Worm (Caenorhabditis elegans) whole organism, L2 larva: Measurements from ENCODE around the gene F35H8.4.
A peak's percentile ranks its signal among the peaks of the same experiment; 100 is the strongest.

Experiments used
- C34F6.9 ChIP-seq: fragments of 150-350 bp; optimal IDR thresholded peaks from 2 replicates; lab custom pipeline; 2014; ENCODE audit warnings: missing biosample characterization, missing genetic modification characterization
- F13H6.1 ChIP-seq: sonication (generic microtip); optimal IDR thresholded peaks from 2 replicates; lab custom pipeline; 2016; ENCODE audit warnings: missing genetic modification characterization, missing compliant biosample characterization
- R02D3.7 ChIP-seq: fragments of 150-350 bp; optimal IDR thresholded peaks from 2 replicates; lab custom pipeline; 2014; ENCODE audit warnings: missing biosample characterization, missing genetic modification characterization
- Y55F3AM.14 ChIP-seq: fragments of 200-800 bp; sonication (Bioruptor generic); optimal IDR thresholded peaks from 2 replicates; lab custom pipeline; 2018; ENCODE audit warnings: mild to moderate bottlenecking, missing genetic modification characterization, missing compliant biosample characterization
- alr-1 ChIP-seq: fragments of 150-350 bp; optimal IDR thresholded peaks from 2 replicates; lab custom pipeline; 2014; ENCODE audit warnings: missing biosample characterization, missing genetic modification characterization
- blmp-1 ChIP-seq: sonication (generic microtip); optimal IDR thresholded peaks from 2 replicates; lab custom pipeline; 2017; ENCODE audit warnings: missing genetic modification characterization, mild to moderate bottlenecking, missing compliant biosample characterization, antibody characterized with exemption, moderate library complexity; ENCODE audit not compliant: insufficient read depth
- ceh-16 ChIP-seq: fragments of 150-350 bp; optimal IDR thresholded peaks from 2 replicates; lab custom pipeline; 2014; ENCODE audit warnings: missing biosample characterization, missing genetic modification characterization
- ceh-82 ChIP-seq: fragments of 150-350 bp; optimal IDR thresholded peaks from 2 replicates; lab custom pipeline; 2014; ENCODE audit warnings: missing biosample characterization, missing genetic modification characterization
- crh-2 ChIP-seq: sonication (generic microtip); optimal IDR thresholded peaks from 2 replicates; lab custom pipeline; 2017; ENCODE audit warnings: missing biosample characterization, missing genetic modification characterization
- egl-27 ChIP-seq: sonication (generic microtip); optimal IDR thresholded peaks from 3 replicates; lab custom pipeline; 2017; ENCODE audit warnings: missing biosample characterization, missing genetic modification reagents, missing genetic modification characterization
- elt-1 ChIP-seq: fragments of 150-350 bp; optimal IDR thresholded peaks from 2 replicates; lab custom pipeline; 2014; ENCODE audit warnings: missing biosample characterization, missing genetic modification characterization
- elt-3 ChIP-seq: sonication (generic microtip); optimal IDR thresholded peaks from 2 replicates; lab custom pipeline; 2017; ENCODE audit warnings: missing biosample characterization, missing genetic modification characterization
- fos-1 ChIP-seq: fragments of 150-350 bp; optimal IDR thresholded peaks from 2 replicates; lab custom pipeline; 2014; ENCODE audit warnings: missing biosample characterization, missing genetic modification characterization
- gmeb-1 ChIP-seq: fragments of 150-350 bp; optimal IDR thresholded peaks from 2 replicates; lab custom pipeline; 2014; ENCODE audit warnings: missing biosample characterization, missing genetic modification characterization
- lin-13 ChIP-seq: fragments of 150-350 bp; optimal IDR thresholded peaks from 2 replicates; lab custom pipeline; 2014; ENCODE audit warnings: missing biosample characterization, missing genetic modification reagents, missing genetic modification characterization
- lin-39 ChIP-seq: fragments of 150-350 bp; optimal IDR thresholded peaks from 2 replicates; lab custom pipeline; 2014; ENCODE audit warnings: missing biosample characterization, missing genetic modification reagents, missing genetic modification characterization
- lsy-2 ChIP-seq, 2 experiments: fragments of 150-350 bp in 1 of 2; sonication (generic microtip) in 1 of 2; optimal IDR thresholded peaks; 2 replicates each; lab custom pipeline; 2014 to 2017; ENCODE audit warnings: missing biosample characterization in 2 of 2, missing genetic modification characterization in 2 of 2
- mab-5 ChIP-seq: fragments of 150-350 bp; optimal IDR thresholded peaks from 2 replicates; lab custom pipeline; 2014; ENCODE audit warnings: missing biosample characterization, missing genetic modification characterization
- nhr-10 ChIP-seq: sonication (generic microtip); optimal IDR thresholded peaks from 2 replicates; lab custom pipeline; 2017; ENCODE audit warnings: missing biosample characterization, missing genetic modification characterization
- nhr-11 ChIP-seq: fragments of 150-350 bp; optimal IDR thresholded peaks from 2 replicates; lab custom pipeline; 2014; ENCODE audit warnings: missing biosample characterization, missing genetic modification characterization
- nhr-12 ChIP-seq: fragments of 150-350 bp; optimal IDR thresholded peaks from 2 replicates; lab custom pipeline; 2014; ENCODE audit warnings: missing biosample characterization, missing genetic modification characterization
- nhr-129 ChIP-seq: fragments of 150-350 bp; optimal IDR thresholded peaks from 2 replicates; lab custom pipeline; 2014; ENCODE audit warnings: missing biosample characterization, missing genetic modification characterization
- nhr-21 ChIP-seq: fragments of 150-350 bp; optimal IDR thresholded peaks from 2 replicates; lab custom pipeline; 2014; ENCODE audit warnings: missing biosample characterization, missing genetic modification characterization
- nhr-23 ChIP-seq: fragments of 150-350 bp; optimal IDR thresholded peaks from 2 replicates; lab custom pipeline; 2014; ENCODE audit warnings: missing biosample characterization, missing genetic modification reagents, missing genetic modification characterization
- nhr-25 ChIP-seq: fragments of 150-350 bp; sonication (generic microtip); optimal IDR thresholded peaks from 3 replicates; lab custom pipeline; 2014; ENCODE audit warnings: missing biosample characterization, missing genetic modification characterization
- nhr-6 ChIP-seq: fragments of 150-350 bp; optimal IDR thresholded peaks from 2 replicates; lab custom pipeline; 2014; ENCODE audit warnings: missing biosample characterization, missing genetic modification characterization
- nhr-77 ChIP-seq: fragments of 150-350 bp; optimal IDR thresholded peaks from 2 replicates; lab custom pipeline; 2014; ENCODE audit warnings: missing biosample characterization, missing genetic modification characterization
- sem-4 ChIP-seq: fragments of 150-350 bp; optimal IDR thresholded peaks from 2 replicates; lab custom pipeline; 2014; ENCODE audit warnings: missing biosample characterization, missing genetic modification reagents, missing genetic modification characterization
- skn-1 ChIP-seq: sonication (generic microtip); optimal IDR thresholded peaks from 2 replicates; lab custom pipeline; 2017; ENCODE audit warnings: missing biosample characterization, missing genetic modification characterization
- sma-3 ChIP-seq: sonication (generic microtip); optimal IDR thresholded peaks from 2 replicates; lab custom pipeline; 2016; ENCODE audit warnings: missing genetic modification reagents, missing genetic modification characterization, missing compliant biosample characterization
- sma-9 ChIP-seq, 2 experiments: fragments of 150-350 bp in 1 of 2; sonication (generic microtip) in 1 of 2; optimal IDR thresholded peaks; 2 replicates each; lab custom pipeline; 2014 to 2016; ENCODE audit warnings: missing genetic modification characterization in 2 of 2, mild to moderate bottlenecking in 1 of 2, missing biosample characterization in 1 of 2, missing compliant biosample characterization in 1 of 2, missing genetic modification reagents in 1 of 2, moderate library complexity in 1 of 2
- snpc-4 ChIP-seq: fragments of 150-350 bp; optimal IDR thresholded peaks from 2 replicates; lab custom pipeline; 2014; ENCODE audit warnings: missing biosample characterization, missing genetic modification characterization
- unc-39 ChIP-seq: fragments of 150-350 bp; optimal IDR thresholded peaks from 2 replicates; lab custom pipeline; 2014; ENCODE audit warnings: missing biosample characterization, missing genetic modification characterization
- unc-62 ChIP-seq: fragments of 150-350 bp; optimal IDR thresholded peaks from 2 replicates; lab custom pipeline; 2014; ENCODE audit warnings: missing biosample characterization, missing genetic modification reagents, missing genetic modification characterization
- zag-1 ChIP-seq: fragments of 150-350 bp; optimal IDR thresholded peaks from 2 replicates; lab custom pipeline; 2014; ENCODE audit warnings: missing biosample characterization, missing genetic modification characterization
- ztf-1 ChIP-seq: fragments of 200-800 bp; sonication (Bioruptor generic); conservative IDR thresholded peaks from 2 replicates; pipeline ENCODE4 v1.3.6; 2022; ENCODE audit warnings: missing genetic modification characterization, missing compliant biosample characterization
- ztf-11 ChIP-seq: sonication (generic microtip); optimal IDR thresholded peaks from 2 replicates; lab custom pipeline; 2017; ENCODE audit warnings: missing biosample characterization, missing genetic modification characterization
- ztf-4 ChIP-seq: fragments of 150-350 bp; optimal IDR thresholded peaks from 2 replicates; lab custom pipeline; 2014; ENCODE audit warnings: missing biosample characterization, missing genetic modification characterization

F35H8.4 gene

DNA sequence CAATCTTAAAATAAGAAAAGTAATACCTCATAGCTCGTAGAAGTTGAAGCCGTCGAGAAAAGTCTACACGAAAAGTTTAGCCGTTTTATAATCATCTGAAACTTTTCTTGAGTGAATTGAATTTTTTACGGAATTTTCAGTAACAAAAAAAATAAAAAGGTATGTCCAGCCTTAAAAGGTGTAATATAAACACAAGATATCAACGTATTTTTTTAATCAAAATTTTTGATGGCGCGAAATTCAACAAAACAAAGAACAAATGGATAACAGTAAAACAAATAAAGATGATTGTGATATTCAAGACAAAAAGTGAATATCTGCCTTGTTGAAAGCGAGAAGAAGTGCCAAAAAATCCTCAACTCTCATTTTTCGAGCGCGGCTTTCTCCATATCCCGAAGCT lies 29.8 kb upstream of the F35H8.4 start, which contains the start of gene eral-1:
Gene eral-1 (minus strand): TSS at position 101 of the 400 bp plus-strand sequence.
- TF ChIP-seq nhr-129 (tag; lab: Kevin White, UChicago) = no peak
- no peak for TF ChIP-seq sma-3 (GFP tag; lab: Kevin White, UChicago)
- no peak for TF ChIP-seq nhr-6
- no peak for TF ChIP-seq lin-39 (tag; lab: Kevin White, UChicago)
- TF ChIP-seq crh-2 = no peak
- TF ChIP-seq F13H6.1 (tag; lab: Kevin White, UChicago) = no peak
- TF ChIP-seq ceh-82 (tag; lab: Kevin White, UChicago) = no peak
- no peak for TF ChIP-seq sem-4 (tag; lab: Kevin White, UChicago)
- TF ChIP-seq blmp-1 = no peak
- TF ChIP-seq lin-13 (GFP tag; lab: Kevin White, UChicago) = no peak
- no peak for TF ChIP-seq elt-3 (tag; lab: Kevin White, UChicago)
- TF ChIP-seq mab-5 (tag; lab: Kevin White, UChicago) = no peak
- no peak for TF ChIP-seq skn-1 (tag; lab: Kevin White, UChicago)

DNA sequence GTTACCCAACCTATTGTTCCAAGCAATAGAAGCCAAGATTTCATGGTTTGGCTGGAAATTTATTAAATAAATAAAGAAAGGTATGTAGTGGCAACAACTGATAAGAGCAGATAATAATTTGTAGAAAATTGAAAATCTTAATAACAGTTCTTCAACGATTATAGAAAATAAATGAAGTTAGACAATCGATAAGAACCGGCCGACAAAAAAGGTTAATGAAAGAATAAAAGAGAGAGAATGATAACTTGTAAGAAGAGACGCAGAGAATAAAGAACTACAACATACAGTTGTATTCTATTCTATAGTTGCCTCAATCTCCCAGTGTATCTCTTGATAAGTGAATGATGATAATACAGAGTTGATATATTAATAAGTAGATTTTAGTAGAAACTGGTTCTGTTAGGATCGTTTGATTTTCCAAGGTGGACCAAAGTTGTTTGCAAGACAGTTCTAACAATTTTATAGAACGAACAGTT lies 26.9 kb upstream of the F35H8.4 start, which contains the start of gene ugt-58:
Gene ugt-58 (minus strand): TSS at position 51 of the 476 bp plus-strand sequence.
- no peak for TF ChIP-seq ztf-4
- TF ChIP-seq lin-39 (tag; lab: Kevin White, UChicago) = no peak
- TF ChIP-seq ztf-1 (GFP tag; lab: Robert Waterston, UW) = no peak
- TF ChIP-seq egl-27 = no peak
- no peak for TF ChIP-seq C34F6.9
- TF ChIP-seq sma-3 (GFP tag; lab: Kevin White, UChicago) = peak; percentile 50
- no peak for TF ChIP-seq skn-1 (tag; lab: Kevin White, UChicago)
- no peak for TF ChIP-seq nhr-11 (tag; lab: Kevin White, UChicago)
- TF ChIP-seq gmeb-1 (tag; lab: Kevin White, UChicago) = peak; percentile 36
- peak; percentile 37 for TF ChIP-seq fos-1
- TF ChIP-seq ceh-16 (tag; lab: Kevin White, UChicago) = no peak
- no peak for TF ChIP-seq nhr-23 (tag; lab: Kevin White, UChicago)
- TF ChIP-seq unc-39 (tag; lab: Kevin White, UChicago) = no peak
- TF ChIP-seq nhr-10 = no peak
- TF ChIP-seq nhr-12 (tag; lab: Kevin White, UChicago) = no peak
- TF ChIP-seq snpc-4 (tag; lab: Kevin White, UChicago) = no peak
- no peak for TF ChIP-seq zag-1 (tag; lab: Kevin White, UChicago)
- no peak for TF ChIP-seq crh-2
- peak; percentile 64 for TF ChIP-seq nhr-25
- TF ChIP-seq blmp-1 = peak; percentile 25
- no peak for TF ChIP-seq nhr-77
- no peak for TF ChIP-seq ceh-82 (tag; lab: Kevin White, UChicago)
- peak; percentile 65 for TF ChIP-seq sma-9 (GFP tag; optimal IDR thresholded peaks at IDR 0.05; lab: Kevin White, UChicago)
- TF ChIP-seq sma-9 (tag; optimal IDR thresholded peaks at IDR 0.05; lab: Kevin White, UChicago) = no peak
- no peak for TF ChIP-seq R02D3.7
- no peak for TF ChIP-seq elt-1 (tag; lab: Kevin White, UChicago)
- no peak for TF ChIP-seq F13H6.1 (tag; lab: Kevin White, UChicago)
- TF ChIP-seq Y55F3AM.14 = no peak
- TF ChIP-seq lsy-2 (tag; optimal IDR thresholded peaks at IDR 0.05; lab: Kevin White, UChicago) = no peak
- TF ChIP-seq alr-1 (tag; lab: Kevin White, UChicago) = no peak
- no peak for TF ChIP-seq unc-62 (GFP tag; lab: Kevin White, UChicago)
- no peak for TF ChIP-seq elt-3 (tag; lab: Kevin White, UChicago)
- no peak for TF ChIP-seq mab-5 (tag; lab: Kevin White, UChicago)
- TF ChIP-seq nhr-21 (tag; lab: Kevin White, UChicago) = peak; percentile 9

DNA sequence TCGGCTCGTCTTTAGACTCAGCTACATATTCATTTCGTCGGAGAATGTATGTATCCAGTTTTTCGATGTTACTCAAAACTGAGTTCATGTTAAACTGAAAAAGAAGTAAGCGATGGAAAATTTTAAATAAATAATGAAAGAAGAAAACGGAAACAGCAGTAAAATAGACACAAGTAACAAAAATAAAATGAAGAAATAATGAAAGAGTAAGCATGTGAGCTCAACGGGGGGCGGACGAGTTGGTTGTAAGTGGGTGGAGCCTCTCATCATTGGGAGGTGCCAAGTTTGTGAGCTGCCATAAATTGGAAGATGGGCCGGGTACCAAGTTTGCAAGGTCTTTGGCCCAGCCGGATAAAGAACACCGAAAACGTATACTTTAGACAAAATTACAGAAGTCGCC lies 23.6 kb upstream of the F35H8.4 start, which contains the start of gene wee-1.1:
Gene wee-1.1 (minus strand): TSS at position 101 of the 400 bp plus-strand sequence.
- no peak for TF ChIP-seq ztf-11 (tag; lab: Kevin White, UChicago)
- no peak for TF ChIP-seq nhr-77
- no peak for TF ChIP-seq sem-4 (tag; lab: Kevin White, UChicago)
- TF ChIP-seq R02D3.7 = no peak
- no peak for TF ChIP-seq nhr-21 (tag; lab: Kevin White, UChicago)
- no peak for TF ChIP-seq nhr-6
